Fruit fly (Drosophila melanogaster) whole organism: ENCODE data around the gene mtd.

Source experiments
- CG8478 ChIP-seq: fragments of >200 bp; optimal IDR thresholded peaks from 2 replicates; lab custom pipeline; 2018; ENCODE audit warnings: inconsistent platforms
- Dll ChIP-seq: fragments of >200 bp; optimal IDR thresholded peaks from 2 replicates; lab custom pipeline; 2017
- EcR ChIP-seq, 2 experiments: fragments of >200 bp; optimal IDR thresholded peaks; 2 replicates each; lab custom pipeline; 2017; ENCODE audit warnings: missing biosample characterization in 2 of 2, missing genetic modification characterization in 2 of 2, missing genetic modification reagents in 2 of 2
- pan ChIP-seq: fragments of >200 bp; optimal IDR thresholded peaks from 2 replicates; lab custom pipeline; 2017
- psq ChIP-seq: fragments of >200 bp; optimal IDR thresholded peaks from 2 replicates; lab custom pipeline; 2017
- usp ChIP-seq: fragments of >200 bp; optimal IDR thresholded peaks from 2 replicates; lab custom pipeline; 2017; ENCODE audit warnings: missing biosample characterization, missing genetic modification characterization, mixed read lengths

The mtd gene

DNA sequence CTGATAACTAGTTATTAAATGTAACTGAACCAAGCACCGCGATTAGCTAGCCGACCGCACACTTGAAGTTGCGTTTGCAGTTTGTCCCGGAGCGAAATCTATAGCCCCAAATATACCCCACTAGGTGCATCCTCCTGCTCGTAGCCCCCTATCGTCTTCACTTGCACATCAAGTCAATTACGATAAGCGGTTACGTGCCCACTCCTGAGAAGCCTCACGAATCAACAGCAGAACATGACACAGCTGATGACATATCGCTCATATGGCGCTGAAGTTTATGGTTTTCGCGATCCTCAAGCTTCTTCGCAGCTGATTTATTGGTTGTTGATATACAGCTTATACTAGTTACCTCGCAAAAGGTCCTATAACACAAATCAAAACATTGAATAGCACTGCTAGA is 89.0 kb downstream of the mtd start:
- TF ChIP-seq psq (no peak), CG8478 (lab: Kevin White, UChicago) (no peak), EcR (GFP tag; optimal IDR thresholded peaks at IDR 0.05; lab: Kevin White, UChicago) (no peak), usp (GFP tag; lab: Kevin White, UChicago) (no peak), Dll (lab: Kevin White, UChicago) (no peak), pan (lab: Kevin White, UChicago) (no peak)

- TF ChIP-seq CG8478 (lab: Kevin White, UChicago): no peak
- no peak for TF ChIP-seq EcR (GFP tag; optimal IDR thresholded peaks at IDR 0.05; lab: Kevin White, UChicago)
These were observed 93.1 kb downstream of the mtd start for dm6 chr3R:5257147-5257487.

- TF ChIP-seq usp (GFP tag; lab: Kevin White, UChicago): no peak
- no peak for TF ChIP-seq EcR (GFP tag; optimal IDR thresholded peaks at IDR 0.05; lab: Kevin White, UChicago)
- TF ChIP-seq pan (lab: Kevin White, UChicago): no peak
- no peak for TF ChIP-seq psq
- no peak for TF ChIP-seq Dll (lab: Kevin White, UChicago)
- TF ChIP-seq CG8478 (lab: Kevin White, UChicago): no peak
These were observed 93.6 kb downstream of the mtd start, which contains the start of the genes Enoph and Hph for dm6 chr3R:5256462-5257146. TSS of gene Enoph (minus strand) at chr3R:5256681. TSS of gene Hph (plus strand) at chr3R:5257037.

dm6 chr3R:5252853-5253252 is 97.4 kb downstream of the mtd start, which contains the start of gene CG1113:
TSS of gene CG1113 (plus strand) at chr3R:5253153.
- no peak for TF ChIP-seq Dll (lab: Kevin White, UChicago)

- TF ChIP-seq CG8478 (lab: Kevin White, UChicago): peak; percentile 48
- no peak for TF ChIP-seq EcR (GFP tag; optimal IDR thresholded peaks at IDR 0.05; lab: Kevin White, UChicago)
- no peak for TF ChIP-seq pan (lab: Kevin White, UChicago)
- no peak for TF ChIP-seq Dll (lab: Kevin White, UChicago)
- TF ChIP-seq usp (GFP tag; lab: Kevin White, UChicago): no peak
These were observed 98.9 kb downstream of the mtd start, which contains the start of gene CtsF for dm6 chr3R:5251243-5251865. TSS of gene CtsF (minus strand) at chr3R:5251745.

DNA sequence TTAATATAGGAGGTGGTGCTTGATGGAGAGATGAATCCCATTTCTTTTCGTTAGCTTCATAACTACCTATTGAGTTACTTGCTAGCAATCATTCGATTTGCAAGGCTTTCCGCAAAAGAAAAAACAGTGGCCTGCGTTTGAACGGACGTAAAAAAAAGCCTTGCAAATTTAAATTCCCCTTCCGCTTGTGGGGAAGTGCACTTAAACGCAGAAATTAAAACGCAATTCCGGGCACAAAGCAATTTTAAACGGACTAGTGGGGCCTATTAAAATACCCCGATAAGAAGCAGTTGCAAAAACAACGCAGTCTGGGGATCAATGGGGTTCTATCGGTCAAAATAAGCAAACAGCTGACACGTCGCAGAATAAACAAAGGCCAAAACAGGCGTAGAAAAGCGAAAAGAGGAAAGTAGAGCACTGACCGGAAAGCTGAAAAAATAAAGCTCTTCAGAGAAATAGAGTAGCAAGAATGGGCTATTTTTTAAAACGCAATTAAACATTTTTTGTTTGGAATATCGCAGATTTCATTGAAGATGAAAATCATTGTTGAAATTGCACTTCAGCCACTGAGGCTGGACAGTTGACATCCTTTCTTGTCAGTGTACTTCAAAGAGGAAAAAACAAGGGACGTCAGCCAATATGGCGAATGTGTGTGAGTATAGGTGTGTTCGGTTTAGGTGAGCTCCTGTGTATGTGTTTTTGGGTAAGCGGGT is 99.6 kb downstream of the mtd start:
- TF ChIP-seq usp (GFP tag; lab: Kevin White, UChicago) (no peak), EcR (GFP tag; optimal IDR thresholded peaks at IDR 0.05; lab: Kevin White, UChicago) (peak in 1 of 2 experiments; percentile 13)

dm6 chr3R:5249308-5249707 is 100.9 kb downstream of the mtd start:
- TF ChIP-seq psq (no peak), EcR (GFP tag; optimal IDR thresholded peaks at IDR 0.05; lab: Kevin White, UChicago) (no peak), usp (GFP tag; lab: Kevin White, UChicago) (no peak), CG8478 (lab: Kevin White, UChicago) (no peak), Dll (lab: Kevin White, UChicago) (no peak), pan (lab: Kevin White, UChicago) (no peak)

DNA sequence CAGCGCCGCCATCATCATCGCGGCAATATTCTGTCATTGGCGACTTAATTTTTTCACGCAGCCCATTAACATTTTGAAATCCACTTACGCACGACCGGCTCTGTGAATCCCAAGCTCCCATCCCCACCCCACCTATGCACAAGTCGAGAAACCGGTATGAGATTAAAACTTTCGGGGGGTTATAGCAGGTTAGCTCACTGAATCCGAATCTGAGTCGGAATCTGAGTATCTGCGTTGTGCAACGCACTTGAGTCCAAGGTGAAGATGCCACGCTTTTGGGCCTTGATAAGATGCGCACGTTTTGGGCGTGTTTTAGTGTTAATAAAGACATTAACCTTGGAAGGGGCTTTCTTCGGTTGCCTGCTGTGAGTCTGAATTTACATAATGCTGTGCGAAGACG is 103.3 kb downstream of the mtd start:
- TF ChIP-seq Dll (lab: Kevin White, UChicago) (no peak), psq (no peak), CG8478 (lab: Kevin White, UChicago) (no peak), usp (GFP tag; lab: Kevin White, UChicago) (no peak), pan (lab: Kevin White, UChicago) (no peak), EcR (GFP tag; optimal IDR thresholded peaks at IDR 0.05; lab: Kevin White, UChicago) (no peak)

- TF ChIP-seq usp (GFP tag; lab: Kevin White, UChicago): no peak
- no peak for TF ChIP-seq psq
- no peak for TF ChIP-seq CG8478 (lab: Kevin White, UChicago)
- no peak for TF ChIP-seq pan (lab: Kevin White, UChicago)
- no peak for TF ChIP-seq EcR (GFP tag; optimal IDR thresholded peaks at IDR 0.05; lab: Kevin White, UChicago)
- TF ChIP-seq Dll (lab: Kevin White, UChicago): no peak
These were observed 109.5 kb downstream of the mtd start, which contains the start of gene CG33293 for dm6 chr3R:5240721-5241120. TSS of gene CG33293 (minus strand) at chr3R:5240735.

DNA sequence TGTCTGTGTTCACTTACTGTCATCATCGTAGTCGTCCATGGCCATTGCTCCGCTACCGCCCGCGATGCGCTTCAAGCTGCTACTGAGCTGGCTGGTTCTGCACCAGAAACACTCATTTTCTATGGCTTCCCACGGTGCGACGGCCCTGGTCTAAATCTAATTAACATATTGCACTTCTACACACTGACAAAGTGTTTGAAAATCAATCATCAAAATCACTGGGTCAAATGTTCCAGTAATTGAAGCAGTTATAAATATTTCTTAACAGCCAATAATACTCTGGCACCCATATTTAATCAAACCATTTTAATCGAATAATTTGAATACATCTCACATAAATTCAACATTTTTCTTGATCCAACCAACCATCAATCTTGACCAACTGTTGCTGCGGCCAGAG is 113.0 kb downstream of the mtd start, which contains the start of gene rtp:
rtp (minus strand) TSS at position 101 of the 400 bp plus-strand sequence.
- TF ChIP-seq EcR (GFP tag; optimal IDR thresholded peaks at IDR 0.05; lab: Kevin White, UChicago) (no peak), Dll (lab: Kevin White, UChicago) (no peak), psq (no peak), usp (GFP tag; lab: Kevin White, UChicago) (no peak)

DNA sequence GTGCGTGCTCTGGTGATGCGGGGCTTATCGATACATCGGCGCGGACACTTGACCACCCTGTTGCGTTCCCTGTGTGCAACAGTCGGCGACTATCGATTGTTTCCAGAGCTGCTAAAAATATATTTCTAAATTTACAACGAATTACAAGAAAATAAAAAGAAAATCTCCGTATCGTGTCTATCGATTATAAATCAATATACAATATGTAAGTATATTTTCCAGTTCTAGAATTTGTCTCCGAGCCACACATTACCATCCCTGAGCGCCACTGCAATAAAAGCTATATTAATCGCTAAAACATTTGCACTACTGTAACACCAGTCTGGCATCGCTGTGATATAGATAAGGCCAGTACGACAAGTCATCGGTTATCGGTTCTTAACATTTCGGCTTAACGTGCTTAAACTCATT is 118.0 kb downstream of the mtd start, which contains the start of the genes Kat60 and Mms19:
Kat60 (minus strand) TSS at position 13 of the 411 bp plus-strand sequence.
Mms19 (plus strand) TSS at position 347 of the 411 bp plus-strand sequence.
- TF ChIP-seq CG8478 (lab: Kevin White, UChicago) (no peak), pan (lab: Kevin White, UChicago) (no peak), usp (GFP tag; lab: Kevin White, UChicago) (no peak), EcR (GFP tag; optimal IDR thresholded peaks at IDR 0.05; lab: Kevin White, UChicago) (no peak), Dll (lab: Kevin White, UChicago) (no peak), psq (no peak)
